Fruit fly (Drosophila melanogaster): ENCODE data around the gene Ref1.

Ref1 gene

DNA sequence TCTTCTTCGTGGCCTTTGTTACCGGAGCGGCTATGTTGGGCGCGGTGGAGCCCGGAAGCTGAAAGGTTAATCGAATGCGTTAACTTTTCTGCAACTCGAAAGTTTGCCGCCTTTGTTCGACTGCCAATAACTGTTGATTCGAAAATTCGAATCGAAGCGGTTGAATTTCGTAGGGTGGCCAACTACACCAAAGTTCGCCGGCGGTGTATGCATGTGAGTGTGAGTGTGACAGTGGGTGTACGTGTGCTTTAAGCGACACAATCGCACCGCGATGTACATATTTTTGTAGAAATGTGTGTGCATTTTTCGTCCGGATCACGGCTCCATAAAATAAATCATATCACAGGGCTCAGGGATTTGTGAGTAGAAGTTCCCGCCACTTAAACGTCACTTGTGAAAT, 5.3 kb upstream of the Ref1 start (continued):
- TF ChIP-seq CG6175 (GFP tag; IDR thresholded peaks at IDR 0.05) = no peak
- no peak for TF ChIP-seq CG12391 (tag; optimal IDR thresholded peaks at IDR 0.05)
- no peak for TF ChIP-seq CG8944 (GFP tag; optimal IDR thresholded peaks at IDR 0.05)
- peak; percentile 5; the same call in 1 of the 3 replicates for TF ChIP-seq zfh1 (GFP tag; IDR thresholded peaks at IDR 0.05)
- TF ChIP-seq vvl (GFP tag; IDR thresholded peaks at IDR 0.05) = no peak
- no peak for TF ChIP-seq CG7271 (tag; optimal IDR thresholded peaks at IDR 0.05)
- no peak for TF ChIP-seq sna (GFP tag; IDR thresholded peaks at IDR 0.05; ENCODE audit: partially characterized antibody)
- TF ChIP-seq Meics (GFP tag; optimal IDR thresholded peaks at IDR 0.05) = no peak
- TF ChIP-seq crol (GFP tag; IDR thresholded peaks at IDR 0.05) = no peak
- no peak for TF ChIP-seq seq (GFP tag; IDR thresholded peaks at IDR 0.05)
- no peak for TF ChIP-seq CG8281 (tag; optimal IDR thresholded peaks at IDR 0.05)
- no peak for TF ChIP-seq CG5953 (GFP tag; IDR thresholded peaks at IDR 0.05)
- TF ChIP-seq slou (GFP tag; optimal IDR thresholded peaks at IDR 0.05) = no peak
- TF ChIP-seq Hand (GFP tag; optimal IDR thresholded peaks at IDR 0.05) = no peak
- TF ChIP-seq sqz (GFP tag; optimal IDR thresholded peaks at IDR 0.05) = no peak
- TF ChIP-seq danr (GFP tag; IDR thresholded peaks at IDR 0.05) = no peak
- TF ChIP-seq bigmax (GFP tag; optimal IDR thresholded peaks at IDR 0.05) = no peak
- 0 out of 2 replicates have a peak, but pooled peaks have one; percentile 22 for TF ChIP-seq sob (GFP tag; IDR thresholded peaks at IDR 0.05)
- peak; percentile 67 for TF ChIP-seq CG3995 (GFP tag; optimal IDR thresholded peaks at IDR 0.05)
- no peak for TF ChIP-seq CG10565 (GFP tag; optimal IDR thresholded peaks at IDR 0.05)
- TF ChIP-seq CG10147 (GFP tag; optimal IDR thresholded peaks at IDR 0.05) = no peak
- TF ChIP-seq CG8765 (GFP tag; IDR thresholded peaks at IDR 0.05) = no peak
- TF ChIP-seq CG9932 (GFP tag; IDR thresholded peaks at IDR 0.05) = no peak; the same call in 1 of the 2 replicates
- 0 out of 3 replicates have a peak, but pooled peaks have one; percentile 3 for TF ChIP-seq Opbp (GFP tag; IDR thresholded peaks at IDR 0.05; ENCODE audit: partially characterized antibody)
- TF ChIP-seq org-1 (GFP tag; optimal IDR thresholded peaks at IDR 0.05) = no peak
- no peak for TF ChIP-seq ab (GFP tag; optimal IDR thresholded peaks at IDR 0.05)
- TF ChIP-seq jing (GFP tag; optimal IDR thresholded peaks at IDR 0.05) = no peak
- no peak for TF ChIP-seq hkb (optimal IDR thresholded peaks at IDR 0.05)
- no peak for TF ChIP-seq hkb (GFP tag; IDR thresholded peaks at IDR 0.05)
- no peak for TF ChIP-seq CG3838 (GFP tag; optimal IDR thresholded peaks at IDR 0.05)
- TF ChIP-seq CG2712 (tag; optimal IDR thresholded peaks at IDR 0.05) = no peak
- no peak; the same call in 1 of the 2 replicates for TF ChIP-seq MBD-R2 (GFP tag; IDR thresholded peaks at IDR 0.05)
- TF ChIP-seq CG1603 (tag; optimal IDR thresholded peaks at IDR 0.05) = no peak
- TF ChIP-seq az2 (GFP tag; optimal IDR thresholded peaks at IDR 0.05) = no peak
- no peak for TF ChIP-seq slp2 (GFP tag; optimal IDR thresholded peaks at IDR 0.05)
- peak; percentile 10 for TF ChIP-seq sug (tag; optimal IDR thresholded peaks at IDR 0.05)
- no peak for TF ChIP-seq CG2202 (tag; optimal IDR thresholded peaks at IDR 0.05)
- no peak for TF ChIP-seq CG31388 (GFP tag; optimal IDR thresholded peaks at IDR 0.05)
- no peak for TF ChIP-seq CG2875 (GFP tag; optimal IDR thresholded peaks at IDR 0.05)
- no peak for TF ChIP-seq CG2889 (GFP tag; IDR thresholded peaks at IDR 0.05)
- TF ChIP-seq CG4820 (GFP tag; optimal IDR thresholded peaks at IDR 0.05) = no peak
- TF ChIP-seq nom (GFP tag; optimal IDR thresholded peaks at IDR 0.05) = peak; percentile 34
- TF ChIP-seq sr (GFP tag; IDR thresholded peaks at IDR 0.05) = peak; percentile 74
- no peak for TF ChIP-seq CG11093 (GFP tag; IDR thresholded peaks at IDR 0.05)
- no peak for TF ChIP-seq Side (GFP tag; optimal IDR thresholded peaks at IDR 0.05)
- TF ChIP-seq CG30020 (tag; optimal IDR thresholded peaks at IDR 0.05) = no peak
- no peak for TF ChIP-seq lbe (GFP tag; optimal IDR thresholded peaks at IDR 0.05)
- TF ChIP-seq CG1602 (GFP tag; optimal IDR thresholded peaks at IDR 0.05) = no peak
- no peak for TF ChIP-seq CG6813 (GFP tag; optimal IDR thresholded peaks at IDR 0.05)
- TF ChIP-seq dm (GFP tag; optimal IDR thresholded peaks at IDR 0.05) = no peak
- TF ChIP-seq CG3281 (GFP tag; optimal IDR thresholded peaks at IDR 0.05) = no peak
- peak; percentile 80 for TF ChIP-seq Myb (GFP tag; optimal IDR thresholded peaks at IDR 0.05)
- TF ChIP-seq chif (GFP tag; optimal IDR thresholded peaks at IDR 0.05) = no peak

Data from whole organism, embryonic.